Worm (Caenorhabditis elegans) whole organism, L2 larva: ENCODE data around the gene T28A11.2.

ENCODE experiments used
- ceh-16 ChIP-seq: fragments of 150-350 bp; optimal IDR thresholded peaks from 2 replicates; lab custom pipeline; 2014; ENCODE audit warnings: missing biosample characterization, missing genetic modification characterization
- fos-1 ChIP-seq: fragments of 150-350 bp; optimal IDR thresholded peaks from 2 replicates; lab custom pipeline; 2014; ENCODE audit warnings: missing biosample characterization, missing genetic modification characterization
- nhr-237 ChIP-seq: fragments of 150-350 bp; optimal IDR thresholded peaks from 2 replicates; lab custom pipeline; 2014; ENCODE audit warnings: missing biosample characterization, missing genetic modification characterization
- nhr-25 ChIP-seq: fragments of 150-350 bp; sonication (generic microtip); optimal IDR thresholded peaks from 3 replicates; lab custom pipeline; 2014; ENCODE audit warnings: missing biosample characterization, missing genetic modification characterization
- snpc-4 ChIP-seq: fragments of 150-350 bp; optimal IDR thresholded peaks from 2 replicates; lab custom pipeline; 2014; ENCODE audit warnings: missing biosample characterization, missing genetic modification characterization
- unc-39 ChIP-seq: fragments of 150-350 bp; optimal IDR thresholded peaks from 2 replicates; lab custom pipeline; 2014; ENCODE audit warnings: missing biosample characterization, missing genetic modification characterization
- unc-55 ChIP-seq: fragments of 150-350 bp; sonication (generic microtip); optimal IDR thresholded peaks from 3 replicates; lab custom pipeline; 2014; ENCODE audit warnings: missing biosample characterization, missing genetic modification reagents, missing genetic modification characterization
- ztf-11 ChIP-seq: sonication (generic microtip); optimal IDR thresholded peaks from 2 replicates; lab custom pipeline; 2017; ENCODE audit warnings: missing biosample characterization, missing genetic modification characterization
- ztf-4 ChIP-seq: fragments of 150-350 bp; optimal IDR thresholded peaks from 2 replicates; lab custom pipeline; 2014; ENCODE audit warnings: missing biosample characterization, missing genetic modification characterization

DNA sequence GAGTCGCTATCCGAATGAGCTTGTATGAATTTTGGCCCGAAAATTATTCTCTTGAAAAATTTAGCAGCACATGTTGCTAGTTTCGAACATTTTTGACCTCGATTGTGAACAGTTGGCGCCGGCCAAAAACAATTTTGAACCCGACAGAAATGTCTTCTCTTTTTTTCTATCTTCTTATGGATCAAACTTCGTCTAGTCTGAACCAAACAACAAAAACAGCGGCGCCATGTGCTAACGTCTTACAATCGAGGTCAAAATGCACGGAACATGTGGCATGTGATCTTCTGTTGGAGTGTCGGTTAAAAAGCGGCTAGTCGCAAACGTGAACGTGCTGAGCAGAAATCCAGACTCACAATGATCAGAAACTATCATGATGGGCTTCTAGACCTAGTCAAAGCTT, 4.0 kb upstream of the T28A11.2 start:
- TF ChIP-seq nhr-237 (tag; lab: Kevin White, UChicago) (no peak), ztf-4 (tag; lab: Kevin White, UChicago) (no peak), unc-55 (GFP tag; lab: Kevin White, UChicago) (no peak), fos-1 (tag; lab: Kevin White, UChicago) (no peak), snpc-4 (tag; lab: Kevin White, UChicago) (no peak), ceh-16 (tag; lab: Kevin White, UChicago) (no peak), nhr-25 (tag; lab: Kevin White, UChicago) (no peak), ztf-11 (tag; lab: Kevin White, UChicago) (no peak), unc-39 (tag; lab: Kevin White, UChicago) (no peak)
